Worm (Caenorhabditis elegans) whole organism, L1 larva: Measurements from ENCODE around the gene pals-18.

Source experiments
- elt-2 ChIP-seq: sonication (generic microtip); optimal IDR thresholded peaks from 2 replicates; lab custom pipeline; 2016; ENCODE audit warnings: missing genetic modification characterization, mild to moderate bottlenecking, inconsistent platforms, missing compliant biosample characterization, missing genetic modification reagents
- nhr-237 ChIP-seq: fragments of 150-350 bp; optimal IDR thresholded peaks from 2 replicates; lab custom pipeline; 2014; ENCODE audit warnings: missing biosample characterization, missing genetic modification characterization
- nhr-28 ChIP-seq: fragments of 150-350 bp; optimal IDR thresholded peaks from 2 replicates; lab custom pipeline; 2014; ENCODE audit warnings: missing biosample characterization, missing genetic modification characterization
- snpc-4 ChIP-seq: fragments of 150-350 bp; optimal IDR thresholded peaks from 2 replicates; lab custom pipeline; 2014; ENCODE audit warnings: missing biosample characterization, missing genetic modification characterization
- unc-86 ChIP-seq: sonication (generic microtip); optimal IDR thresholded peaks from 2 replicates; lab custom pipeline; 2016; ENCODE audit warnings: missing genetic modification characterization, missing compliant biosample characterization

ce11 chrIII:1359669-1360068 is 43.5 kb upstream of the pals-18 start, which contains the start of gene Y82E9BR.9:
- TF ChIP-seq nhr-237 (tag; lab: Kevin White, UChicago) (no peak), nhr-28 (tag; lab: Kevin White, UChicago) (no peak), snpc-4 (no peak), unc-86 (no peak), elt-2 (tag; lab: Kevin White, UChicago) (no peak)
